ENCODE assay signal across 4 worm cellular contexts in genomic region chrIV:13703828-13704425, ce11.
TF ChIP-seq lines count a peak whose summit lies in the region.

tlp-1 (minus strand) TSS chrIV:13704082.

TF ChIP-seq in whole organism, L2 larva, 48 proteins besides CTCF, POLR2A, EP300 and RAD21 (continues in another document):
- TF ChIP-seq unc-39 (tag; optimal IDR thresholded peaks at IDR 0.05; lab: Kevin White, UChicago) (no peak), zag-1 (tag; optimal IDR thresholded peaks at IDR 0.05; lab: Kevin White, UChicago) (no peak), ztf-11 (tag; optimal IDR thresholded peaks at IDR 0.05; lab: Kevin White, UChicago) (no peak), nhr-11 (tag; optimal IDR thresholded peaks at IDR 0.05; lab: Kevin White, UChicago) (no peak), lsy-2 (tag; optimal IDR thresholded peaks at IDR 0.05; lab: Kevin White, UChicago) (peak in 1 of 2 experiments; percentile 61), nhr-21 (tag; optimal IDR thresholded peaks at IDR 0.05; lab: Kevin White, UChicago) (peak; percentile 44), sma-3 (GFP tag; optimal IDR thresholded peaks at IDR 0.05; lab: Kevin White, UChicago) (peak; percentile 65), nhr-10 (tag; optimal IDR thresholded peaks at IDR 0.05; lab: Kevin White, UChicago) (no peak), lin-39 (tag; optimal IDR thresholded peaks at IDR 0.05; lab: Kevin White, UChicago) (peak; percentile 79), nhr-12 (tag; optimal IDR thresholded peaks at IDR 0.05; lab: Kevin White, UChicago) (no peak), lin-11 (tag; optimal IDR thresholded peaks at IDR 0.05; lab: Kevin White, UChicago) (no peak), nhr-25 (tag; optimal IDR thresholded peaks at IDR 0.05; lab: Kevin White, UChicago) (peak; percentile 63), nhr-6 (tag; optimal IDR thresholded peaks at IDR 0.05; lab: Kevin White, UChicago) (no peak), unc-62 (GFP tag; optimal IDR thresholded peaks at IDR 0.05; lab: Kevin White, UChicago) (peak; percentile 72), gmeb-1 (tag; optimal IDR thresholded peaks at IDR 0.05; lab: Kevin White, UChicago) (no peak), dmd-4 (tag; optimal IDR thresholded peaks at IDR 0.05; lab: Kevin White, UChicago) (no peak), snpc-4 (tag; optimal IDR thresholded peaks at IDR 0.05; lab: Kevin White, UChicago) (no peak), sma-9 (GFP tag; optimal IDR thresholded peaks at IDR 0.05; lab: Kevin White, UChicago) (peak; percentile 55), sma-9 (tag; optimal IDR thresholded peaks at IDR 0.05; lab: Kevin White, UChicago) (no peak), aly-2 (tag; optimal IDR thresholded peaks at IDR 0.05; lab: Kevin White, UChicago) (no peak), nhr-77 (tag; optimal IDR thresholded peaks at IDR 0.05; lab: Kevin White, UChicago) (no peak), ZK546.5 (tag; optimal IDR thresholded peaks at IDR 0.05; lab: Kevin White, UChicago) (no peak), C34F6.9 (tag; optimal IDR thresholded peaks at IDR 0.05; lab: Kevin White, UChicago) (peak; percentile 11), unc-55 (GFP tag; optimal IDR thresholded peaks at IDR 0.05; lab: Kevin White, UChicago) (no peak)

TF ChIP-seq in whole organism, L4 larva, 104 proteins besides CTCF, POLR2A, EP300 and RAD21 (continues in another document):
- TF ChIP-seq lin-38 (GFP tag; IDR thresholded peaks at IDR 0.05; lab: Robert Waterston, UW) (no peak), nhr-11 (tag; optimal IDR thresholded peaks at IDR 0.05; lab: Kevin White, UChicago) (no peak), duxl-1 (tag; optimal IDR thresholded peaks at IDR 0.05; lab: Kevin White, UChicago; ENCODE audit: poor library complexity) (no peak), hlh-30 (tag; optimal IDR thresholded peaks at IDR 0.05; lab: Kevin White, UChicago; ENCODE audit: insufficient read depth) (peak; percentile 29), mep-1 (tag; optimal IDR thresholded peaks at IDR 0.05; lab: Kevin White, UChicago) (peak; percentile 20), mdl-1 (tag; optimal IDR thresholded peaks at IDR 0.05; lab: Kevin White, UChicago) (peak in 1 of 2 experiments; percentile 43), ctbp-1 (GFP tag; IDR thresholded peaks at IDR 0.05; lab: Robert Waterston, UW) (no peak), tra-1 (GFP tag; IDR thresholded peaks at IDR 0.05; lab: Robert Waterston, UW) (0 out of 2 replicates have a peak, but pooled peaks have one; percentile 49), nhr-28 (tag; optimal IDR thresholded peaks at IDR 0.05; lab: Kevin White, UChicago) (peak; percentile 44), mxl-3 (GFP tag; optimal IDR thresholded peaks at IDR 0.05; lab: Kevin White, UChicago) (peak; percentile 39), nhr-111 (GFP tag; optimal IDR thresholded peaks at IDR 0.05; lab: Kevin White, UChicago) (no peak), php-3 (GFP tag; IDR thresholded peaks at IDR 0.05; lab: Robert Waterston, UW) (no peak), Y105C5A.15 (GFP tag; IDR thresholded peaks at IDR 0.05; lab: Robert Waterston, UW) (no peak), nhr-25 (tag; optimal IDR thresholded peaks at IDR 0.05; lab: Kevin White, UChicago; ENCODE audit: borderline replicate concordance, insufficient read depth) (peak; percentile 60), hlh-11 (tag; optimal IDR thresholded peaks at IDR 0.05; lab: Kevin White, UChicago) (peak; percentile 48), zfp-2 (tag; optimal IDR thresholded peaks at IDR 0.05; lab: Kevin White, UChicago) (no peak), dmd-6 (GFP tag; IDR thresholded peaks at IDR 0.05; lab: Robert Waterston, UW) (peak; percentile 26; the same call in 1 of the 2 replicates), pha-4 (GFP tag; IDR thresholded peaks at IDR 0.05; lab: Robert Waterston, UW) (no peak), pha-4 (tag; optimal IDR thresholded peaks at IDR 0.05; lab: Kevin White, UChicago) (no peak), madf-5 (GFP tag; IDR thresholded peaks at IDR 0.05; lab: Robert Waterston, UW) (no peak), aha-1 (tag; lab: Kevin White, UChicago) (peak; percentile 97), egl-27 (tag; optimal IDR thresholded peaks at IDR 0.05; lab: Kevin White, UChicago) (no peak), ama-1 (optimal IDR thresholded peaks at IDR 0.05; lab: Kevin White, UChicago) (peak; percentile 76)

TF ChIP-seq in whole organism, late embryonic, 69 proteins besides CTCF, POLR2A, EP300 and RAD21:
- no peak for TF ChIP-seq ceh-22 (tag; optimal IDR thresholded peaks at IDR 0.05; lab: Kevin White, UChicago)
- TF ChIP-seq nhr-11 (tag; optimal IDR thresholded peaks at IDR 0.05; lab: Kevin White, UChicago) = no peak
- peak; percentile 65 for TF ChIP-seq tbx-2 (tag; optimal IDR thresholded peaks at IDR 0.05; lab: Kevin White, UChicago)
- TF ChIP-seq ceh-2 (tag; optimal IDR thresholded peaks at IDR 0.05; lab: Kevin White, UChicago) = no peak
- no peak for TF ChIP-seq ahr-1 (tag; optimal IDR thresholded peaks at IDR 0.05; lab: Kevin White, UChicago)
- peak; percentile 99 for TF ChIP-seq unc-55 (GFP tag; optimal IDR thresholded peaks at IDR 0.05; lab: Kevin White, UChicago)
- peak; percentile 87 for TF ChIP-seq rnt-1 (tag; optimal IDR thresholded peaks at IDR 0.05; lab: Kevin White, UChicago)
- peak; percentile 46 for TF ChIP-seq C08G9.2 (tag; optimal IDR thresholded peaks at IDR 0.05; lab: Kevin White, UChicago)
- TF ChIP-seq nfya-1 (tag; optimal IDR thresholded peaks at IDR 0.05; lab: Kevin White, UChicago) = peak; percentile 87
- TF ChIP-seq ztf-16 (tag; optimal IDR thresholded peaks at IDR 0.05; lab: Kevin White, UChicago) = no peak
- no peak for TF ChIP-seq pha-4 (tag; optimal IDR thresholded peaks at IDR 0.05; lab: Kevin White, UChicago)
- TF ChIP-seq sox-4 (tag; optimal IDR thresholded peaks at IDR 0.05; lab: Kevin White, UChicago) = no peak
- TF ChIP-seq ceh-18 (tag; optimal IDR thresholded peaks at IDR 0.05; lab: Kevin White, UChicago) = peak; percentile 42
- no peak for TF ChIP-seq sox-2 (GFP tag; IDR thresholded peaks at IDR 0.05; lab: Robert Waterston, UW)
TF ChIP-seq in whole organism, late embryonic: peak in this region for 6.

TF ChIP-seq in whole organism, mixed stage, embryonic, 35 proteins besides CTCF, POLR2A, EP300 and RAD21:
- no peak for TF ChIP-seq nhr-28 (tag; optimal IDR thresholded peaks at IDR 0.05; lab: Kevin White, UChicago)
- TF ChIP-seq unc-120 (tag; optimal IDR thresholded peaks at IDR 0.05; lab: Kevin White, UChicago; ENCODE audit: poor library complexity, severe bottlenecking) = peak; percentile 42
- TF ChIP-seq lsy-2 (tag; optimal IDR thresholded peaks at IDR 0.05; lab: Kevin White, UChicago) = no peak
- TF ChIP-seq nhr-12 (tag; optimal IDR thresholded peaks at IDR 0.05; lab: Kevin White, UChicago) = no peak
- peak; percentile 36 for TF ChIP-seq mab-5 (tag; optimal IDR thresholded peaks at IDR 0.05; lab: Kevin White, UChicago)
- no peak for TF ChIP-seq elt-3 (tag; optimal IDR thresholded peaks at IDR 0.05; lab: Kevin White, UChicago)
- no peak for TF ChIP-seq cnd-1 (tag; optimal IDR thresholded peaks at IDR 0.05; lab: Kevin White, UChicago)
- no peak for TF ChIP-seq ceh-39 (tag; optimal IDR thresholded peaks at IDR 0.05; lab: Kevin White, UChicago)
- TF ChIP-seq blmp-1 (tag; optimal IDR thresholded peaks at IDR 0.05; lab: Kevin White, UChicago) = no peak
- TF ChIP-seq lin-13 (tag; optimal IDR thresholded peaks at IDR 0.05; lab: Kevin White, UChicago) = no peak
- TF ChIP-seq ham-2 (GFP tag; optimal IDR thresholded peaks at IDR 0.05; lab: Kevin White, UChicago) = no peak
- TF ChIP-seq ceh-43 (GFP tag; optimal IDR thresholded peaks at IDR 0.05; lab: Kevin White, UChicago) = no peak
- TF ChIP-seq nhr-237 (tag; optimal IDR thresholded peaks at IDR 0.05; lab: Kevin White, UChicago) = no peak
- no peak for TF ChIP-seq snpc-4 (tag; optimal IDR thresholded peaks at IDR 0.05; lab: Kevin White, UChicago)
- no peak for TF ChIP-seq ceh-83 (GFP tag; optimal IDR thresholded peaks at IDR 0.05; lab: Kevin White, UChicago)
- TF ChIP-seq nhr-2 (tag; optimal IDR thresholded peaks at IDR 0.05; lab: Kevin White, UChicago) = peak; percentile 89
- TF ChIP-seq unc-39 (tag; optimal IDR thresholded peaks at IDR 0.05; lab: Kevin White, UChicago) = no peak
- TF ChIP-seq pha-4 (tag; optimal IDR thresholded peaks at IDR 0.05; lab: Kevin White, UChicago) = no peak
- TF ChIP-seq mep-1 (tag; optimal IDR thresholded peaks at IDR 0.05; lab: Kevin White, UChicago) = no peak
- TF ChIP-seq unc-62 (GFP tag; optimal IDR thresholded peaks at IDR 0.05; lab: Kevin White, UChicago) = peak; percentile 100
- TF ChIP-seq drap-1 (GFP tag; optimal IDR thresholded peaks at IDR 0.05; lab: Kevin White, UChicago) = no peak
- no peak for TF ChIP-seq nhr-76 (tag; optimal IDR thresholded peaks at IDR 0.05; lab: Kevin White, UChicago)
- peak; percentile 18 for TF ChIP-seq tbx-8 (GFP tag; optimal IDR thresholded peaks at IDR 0.05; lab: Kevin White, UChicago)
- TF ChIP-seq ces-1 (GFP tag; optimal IDR thresholded peaks at IDR 0.05; lab: Kevin White, UChicago) = no peak
- TF ChIP-seq bed-3 (GFP tag; optimal IDR thresholded peaks at IDR 0.05; lab: Kevin White, UChicago) = no peak
- no peak for TF ChIP-seq zip-8 (tag; optimal IDR thresholded peaks at IDR 0.05; lab: Kevin White, UChicago)
- peak; percentile 72 for TF ChIP-seq hlh-1 (tag; optimal IDR thresholded peaks at IDR 0.05; lab: Kevin White, UChicago)
- no peak for TF ChIP-seq flh-1 (GFP tag; optimal IDR thresholded peaks at IDR 0.05; lab: Kevin White, UChicago)
- no peak for TF ChIP-seq mls-2 (tag; optimal IDR thresholded peaks at IDR 0.05; lab: Kevin White, UChicago)
- TF ChIP-seq ztf-11 (tag; optimal IDR thresholded peaks at IDR 0.05; lab: Kevin White, UChicago) = no peak
- TF ChIP-seq sem-2 (GFP tag; optimal IDR thresholded peaks at IDR 0.05; lab: Kevin White, UChicago) = no peak
- TF ChIP-seq M03D4.4 (tag; optimal IDR thresholded peaks at IDR 0.05; lab: Kevin White, UChicago) = no peak
- peak; percentile 88 for TF ChIP-seq elt-1 (tag; optimal IDR thresholded peaks at IDR 0.05; lab: Kevin White, UChicago; ENCODE audit: borderline replicate concordance, insufficient read depth)
- TF ChIP-seq sptf-1 (tag; optimal IDR thresholded peaks at IDR 0.05; lab: Kevin White, UChicago) = no peak
